Worm (Caenorhabditis elegans): ENCODE measurements around the gene F45H10.5.

The F45H10.5 gene

ce11 chrII:13494762-13495161 is 6.9 kb upstream of the F45H10.5 start (continued):
- TF ChIP-seq Y116A8C.19 (tag; optimal IDR thresholded peaks at IDR 0.05; ENCODE audit: borderline replicate concordance) (no peak), pag-3 (tag; optimal IDR thresholded peaks at IDR 0.05; ENCODE audit: borderline replicate concordance, insufficient read depth) (no peak), C16A3.4 (tag; optimal IDR thresholded peaks at IDR 0.05) (peak; percentile 15), nhr-47 (tag; optimal IDR thresholded peaks at IDR 0.05) (peak; percentile 60), egl-13 (tag; optimal IDR thresholded peaks at IDR 0.05) (peak; percentile 17), pqm-1 (tag; optimal IDR thresholded peaks at IDR 0.05) (no peak), ama-1 (optimal IDR thresholded peaks at IDR 0.05) (peak; percentile 51), tbx-2 (tag; optimal IDR thresholded peaks at IDR 0.05) (peak; percentile 9), ces-1 (GFP tag; optimal IDR thresholded peaks at IDR 0.05) (no peak), ztf-4 (tag; optimal IDR thresholded peaks at IDR 0.05) (no peak), fkh-10 (GFP tag; optimal IDR thresholded peaks at IDR 0.05) (no peak), mab-9 (GFP tag; IDR thresholded peaks at IDR 0.05) (no peak), hlh-4 (tag; optimal IDR thresholded peaks at IDR 0.05) (no peak), snpc-4 (tag; optimal IDR thresholded peaks at IDR 0.05) (peak; percentile 29), fkh-4 (tag; optimal IDR thresholded peaks at IDR 0.05; ENCODE audit: borderline replicate concordance) (no peak), nhr-28 (tag; optimal IDR thresholded peaks at IDR 0.05) (peak; percentile 11), alr-1 (tag; optimal IDR thresholded peaks at IDR 0.05; ENCODE audit: borderline replicate concordance) (no peak), nhr-11 (tag; optimal IDR thresholded peaks at IDR 0.05) (no peak), aly-2 (tag; optimal IDR thresholded peaks at IDR 0.05) (no peak), nhr-84 (tag; optimal IDR thresholded peaks at IDR 0.05) (no peak), ceh-90 (tag; optimal IDR thresholded peaks at IDR 0.05) (no peak), dpl-1 (GFP tag; optimal IDR thresholded peaks at IDR 0.05) (peak in 2 of 3 experiments; percentile 51 to 62), lin-39 (tag; optimal IDR thresholded peaks at IDR 0.05) (no peak), mep-1 (tag; optimal IDR thresholded peaks at IDR 0.05) (peak; percentile 66), jun-1 (tag; optimal IDR thresholded peaks at IDR 0.05) (no peak), snu-23 (GFP tag; optimal IDR thresholded peaks at IDR 0.05) (peak; percentile 61), irx-1 (tag; optimal IDR thresholded peaks at IDR 0.05) (peak; percentile 35), unc-98 (GFP tag; IDR thresholded peaks at IDR 0.05) (no peak), swsn-7 (tag; optimal IDR thresholded peaks at IDR 0.05) (peak; percentile 50), dsc-1 (tag; optimal IDR thresholded peaks at IDR 0.05) (peak; percentile 58), isw-1 (GFP tag; IDR thresholded peaks at IDR 0.05) (no peak; the same call in 1 of the 2 replicates), nhr-85 (tag) (no peak), unc-62 (GFP tag; optimal IDR thresholded peaks at IDR 0.05) (no peak), lin-13 (GFP tag; optimal IDR thresholded peaks at IDR 0.05) (no peak), hpl-2 (GFP tag; optimal IDR thresholded peaks at IDR 0.05) (no peak), C04F5.9 (tag; optimal IDR thresholded peaks at IDR 0.05) (no peak), nhr-19 (GFP tag; conservative IDR thresholded peaks at IDR 0.05) (peak; percentile 37), ceh-8 (GFP tag; optimal IDR thresholded peaks at IDR 0.05) (no peak), efl-1 (optimal IDR thresholded peaks at IDR 0.05) (peak; percentile 25 to 54), efl-1 (GFP tag; optimal IDR thresholded peaks at IDR 0.05 in 1 of 2) (peak; percentile 62 to 93)

ce11 chrII:13495718-13496117 is 6.0 kb upstream of the F45H10.5 start, which contains the start of gene drr-1:
Gene drr-1, minus strand, starts transcription at chrII:13495900.
- TF ChIP-seq elt-2 (tag; optimal IDR thresholded peaks at IDR 0.05): peak; percentile 51
- no peak for TF ChIP-seq ztf-4 (tag; optimal IDR thresholded peaks at IDR 0.05)
- TF ChIP-seq lin-35 (GFP tag; optimal IDR thresholded peaks at IDR 0.05): peak in 1 of 2 experiments; percentile 4

ce11 chrII:13500582-13500981 is 1.1 kb upstream of the F45H10.5 start:
- TF ChIP-seq C04F5.9 (tag; optimal IDR thresholded peaks at IDR 0.05): no peak
- no peak for TF ChIP-seq pag-3 (tag; optimal IDR thresholded peaks at IDR 0.05; ENCODE audit: borderline replicate concordance, insufficient read depth)
- no peak for TF ChIP-seq snu-23 (GFP tag; optimal IDR thresholded peaks at IDR 0.05)
- no peak for TF ChIP-seq lin-13 (GFP tag; optimal IDR thresholded peaks at IDR 0.05)
- no peak for TF ChIP-seq nhr-84 (tag; optimal IDR thresholded peaks at IDR 0.05)
- TF ChIP-seq efl-1 (optimal IDR thresholded peaks at IDR 0.05): no peak
- no peak for TF ChIP-seq efl-1 (GFP tag; optimal IDR thresholded peaks at IDR 0.05 in 1 of 2)
- TF ChIP-seq elt-3 (tag; optimal IDR thresholded peaks at IDR 0.05): no peak
- TF ChIP-seq nhr-12 (tag; optimal IDR thresholded peaks at IDR 0.05): no peak
- no peak for TF ChIP-seq fkh-8 (tag; optimal IDR thresholded peaks at IDR 0.05)
- 0 out of 2 replicates have a peak, but pooled peaks have one; percentile 4 for TF ChIP-seq nhr-19 (GFP tag; conservative IDR thresholded peaks at IDR 0.05)
- TF ChIP-seq jun-1 (tag; optimal IDR thresholded peaks at IDR 0.05): no peak
- TF ChIP-seq mdl-1 (tag; optimal IDR thresholded peaks at IDR 0.05): no peak
- peak; percentile 43 for TF ChIP-seq lin-14 (GFP tag; optimal IDR thresholded peaks at IDR 0.05)
- TF ChIP-seq unc-62 (GFP tag; optimal IDR thresholded peaks at IDR 0.05): no peak
- TF ChIP-seq rnt-1 (tag; optimal IDR thresholded peaks at IDR 0.05): peak; percentile 66
- TF ChIP-seq lin-39 (tag; optimal IDR thresholded peaks at IDR 0.05): no peak
- no peak for TF ChIP-seq blmp-1 (tag; optimal IDR thresholded peaks at IDR 0.05)
- no peak for TF ChIP-seq hpl-2 (GFP tag; optimal IDR thresholded peaks at IDR 0.05)
